Worm (Caenorhabditis elegans): Measurements from ENCODE around the gene Y73B6BL.289.
A peak's percentile ranks its signal among the peaks of the same experiment; 100 is the strongest.

The Y73B6BL.289 gene

DNA sequence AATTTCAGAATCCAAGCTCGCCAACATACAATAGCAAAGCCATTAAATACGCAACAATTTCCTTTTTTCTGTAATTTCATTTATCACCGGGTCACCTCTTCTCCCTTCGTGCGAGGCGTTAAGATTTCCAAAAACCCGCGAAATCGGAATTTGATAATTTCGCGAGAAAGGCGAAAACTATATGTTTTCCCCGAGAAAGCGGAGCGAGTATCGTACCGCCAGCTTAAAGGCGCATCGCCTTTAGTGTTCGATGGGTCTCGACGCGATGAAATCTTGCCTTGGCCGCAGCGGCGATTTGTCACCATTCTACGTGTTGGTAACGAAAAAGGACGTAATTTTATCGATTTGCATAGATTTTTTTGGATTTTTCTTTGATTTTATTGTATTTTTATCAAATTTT lies 509 bp downstream of the Y73B6BL.289 start:
- peak; percentile 75 for TF ChIP-seq snpc-1.2 (GFP tag; IDR thresholded peaks at IDR 0.05)

DNA sequence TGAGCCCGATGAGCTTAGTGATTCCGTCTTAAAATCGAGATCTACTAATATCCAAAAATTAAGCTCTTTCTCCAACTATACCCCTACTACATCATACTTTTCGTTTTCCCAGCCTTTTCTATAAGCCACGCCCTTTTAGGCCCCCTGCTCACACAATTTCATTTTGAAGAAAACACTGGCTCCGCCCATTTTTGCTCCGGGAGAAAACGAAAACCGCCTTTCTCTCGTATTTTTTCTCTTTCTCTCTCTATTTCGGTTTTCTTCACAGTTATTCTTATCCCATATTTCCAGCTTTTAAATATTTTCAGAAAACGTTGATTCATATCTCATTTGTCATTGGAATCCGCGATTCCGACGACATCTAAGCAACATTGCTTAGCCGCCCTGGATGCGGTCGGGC lies 14.4 kb downstream of the Y73B6BL.289 start, which contains the start of gene Y73B6BL.47:
Y73B6BL.47 (plus strand) TSS at position 301 of the 400 bp plus-strand sequence.
- TF ChIP-seq nhr-48 (tag; optimal IDR thresholded peaks at IDR 0.05) = no peak
- TF ChIP-seq skn-1 (tag; optimal IDR thresholded peaks at IDR 0.05) = no peak
- TF ChIP-seq tag-97 (GFP tag; IDR thresholded peaks at IDR 0.05) = no peak
- TF ChIP-seq fkh-10 (GFP tag; optimal IDR thresholded peaks at IDR 0.05) = no peak
- no peak for TF ChIP-seq nhr-77 (tag; optimal IDR thresholded peaks at IDR 0.05)
- TF ChIP-seq madf-9 (GFP tag; conservative IDR thresholded peaks at IDR 0.05) = no peak
- TF ChIP-seq spr-3 (GFP tag; optimal IDR thresholded peaks at IDR 0.05) = no peak
- TF ChIP-seq madf-5 (GFP tag; IDR thresholded peaks at IDR 0.05) = no peak
- TF ChIP-seq pqm-1 (tag; optimal IDR thresholded peaks at IDR 0.05) = no peak
- no peak for TF ChIP-seq dmd-8 (GFP tag; IDR thresholded peaks at IDR 0.05)
- TF ChIP-seq ctbp-1 (GFP tag; IDR thresholded peaks at IDR 0.05) = no peak
- TF ChIP-seq unc-62 (GFP tag; optimal IDR thresholded peaks at IDR 0.05 in 1 of 2) = no peak
- no peak for TF ChIP-seq unc-62 (tag; optimal IDR thresholded peaks at IDR 0.05)
- TF ChIP-seq mep-1 (tag; optimal IDR thresholded peaks at IDR 0.05) = no peak
- no peak for TF ChIP-seq ZK337.2 (GFP tag; IDR thresholded peaks at IDR 0.05)
- TF ChIP-seq ceh-32 (tag; optimal IDR thresholded peaks at IDR 0.05; ENCODE audit: poor library complexity) = no peak
- no peak for TF ChIP-seq ces-1 (GFP tag; optimal IDR thresholded peaks at IDR 0.05)
- TF ChIP-seq mes-2 (tag; optimal IDR thresholded peaks at IDR 0.05; ENCODE audit: poor library complexity, severe bottlenecking) = no peak
- no peak for TF ChIP-seq nhr-111 (GFP tag; optimal IDR thresholded peaks at IDR 0.05)

DNA sequence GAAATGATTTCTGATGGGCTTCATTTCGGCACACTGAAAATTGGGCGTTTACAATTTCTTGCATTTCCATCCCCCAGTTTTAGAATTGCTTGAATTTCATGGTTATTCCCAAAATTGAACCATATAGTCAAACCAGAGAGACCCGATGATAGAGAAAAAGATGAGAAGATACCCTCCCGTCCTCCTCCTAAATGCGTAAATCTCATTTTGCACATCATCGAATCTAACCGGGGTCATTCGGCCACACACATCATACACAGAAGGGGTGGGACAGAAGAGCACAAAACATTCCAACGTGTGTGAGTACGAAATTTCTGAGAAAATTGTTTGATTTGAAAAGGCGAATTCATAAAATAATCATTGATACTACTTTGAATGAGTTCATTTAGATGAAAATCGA lies 16.3 kb downstream of the Y73B6BL.289 start:
- TF ChIP-seq ceh-32 (tag; optimal IDR thresholded peaks at IDR 0.05; ENCODE audit: poor library complexity) = no peak

DNA sequence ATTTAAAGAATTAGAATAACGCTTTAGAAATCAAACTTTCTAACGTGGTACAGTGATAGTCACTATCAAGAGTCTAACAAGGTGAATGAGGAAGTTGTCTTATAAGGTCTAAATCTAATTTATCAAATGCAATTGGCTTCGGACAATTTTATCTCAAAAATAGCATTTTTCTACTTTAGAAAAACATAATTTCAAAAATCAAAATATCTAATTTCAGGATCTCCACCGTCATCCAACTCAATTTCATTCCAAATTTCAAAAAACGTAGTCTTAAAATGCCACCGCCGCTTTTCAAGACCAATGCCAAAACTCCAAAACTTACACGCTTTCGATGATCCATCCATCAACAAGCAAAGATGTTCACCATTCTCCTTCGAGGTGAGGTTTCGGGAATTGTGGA lies 17.7 kb downstream of the Y73B6BL.289 start, which contains the start of gene Y73B6BL.270:
Y73B6BL.270 (plus strand) TSS at position 301 of the 400 bp plus-strand sequence.
- TF ChIP-seq ceh-82 (tag; optimal IDR thresholded peaks at IDR 0.05) = no peak
- TF ChIP-seq lin-38 (GFP tag; IDR thresholded peaks at IDR 0.05) = no peak
- TF ChIP-seq nhr-41 (GFP tag; IDR thresholded peaks at IDR 0.05) = no peak
- TF ChIP-seq unc-130 (GFP tag; optimal IDR thresholded peaks at IDR 0.05) = no peak
- no peak for TF ChIP-seq mdt-29 (GFP tag; IDR thresholded peaks at IDR 0.05)
- no peak for TF ChIP-seq saeg-2 (GFP tag; IDR thresholded peaks at IDR 0.05)
- no peak for TF ChIP-seq nhr-237 (tag; optimal IDR thresholded peaks at IDR 0.05)
- TF ChIP-seq vab-7 (GFP tag; IDR thresholded peaks at IDR 0.05) = no peak
- TF ChIP-seq D1046.2 (GFP tag; IDR thresholded peaks at IDR 0.05) = no peak
- TF ChIP-seq nhr-25 (tag; optimal IDR thresholded peaks at IDR 0.05; ENCODE audit: borderline replicate concordance, insufficient read depth) = no peak
- no peak for TF ChIP-seq ztf-7 (tag; optimal IDR thresholded peaks at IDR 0.05)
- TF ChIP-seq F37D6.2 (tag; optimal IDR thresholded peaks at IDR 0.05) = no peak
- no peak for TF ChIP-seq unc-39 (tag; optimal IDR thresholded peaks at IDR 0.05)

DNA sequence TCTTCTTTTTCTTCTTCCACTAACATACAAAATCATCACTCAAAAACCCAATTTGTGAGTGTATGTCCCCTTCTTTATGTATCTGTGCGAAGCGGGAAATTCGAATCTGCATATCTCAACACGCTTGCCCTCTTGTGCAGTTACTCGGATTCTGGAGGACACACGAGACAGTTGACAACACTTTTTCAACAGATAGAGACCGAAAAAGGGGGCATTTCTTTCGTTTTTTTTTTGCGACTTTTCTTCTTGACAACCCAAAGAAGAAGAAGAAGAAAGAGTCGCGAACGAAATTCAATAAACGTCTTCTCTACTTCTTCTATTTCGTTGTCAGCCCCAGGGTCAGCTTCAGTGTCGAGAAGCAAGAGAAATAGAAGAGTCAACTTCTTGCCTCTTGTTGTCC lies 18.7 kb downstream of the Y73B6BL.289 start:
- TF ChIP-seq egl-27 (tag; optimal IDR thresholded peaks at IDR 0.05) (no peak), ces-1 (GFP tag; optimal IDR thresholded peaks at IDR 0.05) (peak; percentile 61), T26A8.4 (GFP tag; IDR thresholded peaks at IDR 0.05) (no peak), saeg-2 (GFP tag; IDR thresholded peaks at IDR 0.05) (no peak)

Measured in whole organism, L4 larva.